Worm (Caenorhabditis elegans): Measurements from ENCODE around the gene Y51B9A.8.

ce11 chrII:9426076-9426475 is 27.4 kb downstream of the Y51B9A.8 start, which contains the start of gene M176.10:
- TF ChIP-seq tbx-37 (GFP tag; conservative IDR thresholded peaks at IDR 0.05) (no peak), ama-1 (optimal IDR thresholded peaks at IDR 0.05) (no peak), tra-4 (tag; optimal IDR thresholded peaks at IDR 0.05) (no peak), ets-7 (tag; optimal IDR thresholded peaks at IDR 0.05) (no peak), ceh-13 (GFP tag; optimal IDR thresholded peaks at IDR 0.05) (no peak), flt-1 (GFP tag; IDR thresholded peaks at IDR 0.05) (no peak), B0310.2 (tag; optimal IDR thresholded peaks at IDR 0.05) (no peak), ceh-36 (tag; optimal IDR thresholded peaks at IDR 0.05) (no peak), F13C5.2 (tag; optimal IDR thresholded peaks at IDR 0.05) (no peak), hmg-4 (GFP tag; optimal IDR thresholded peaks at IDR 0.05) (no peak), aly-1 (tag; optimal IDR thresholded peaks at IDR 0.05) (no peak), sea-1 (GFP tag; conservative IDR thresholded peaks at IDR 0.05) (no peak), hnd-1 (tag; optimal IDR thresholded peaks at IDR 0.05) (no peak)
